Worm (Caenorhabditis elegans) whole organism, L4 larva: ENCODE results near the gene F38A5.22.
"Not testable (repeated sequence)": the region's sequence is repeated elsewhere in the genome, so short reads cannot be mapped to it uniquely, and the experiment has no call there.

ENCODE experiments used
- fkh-10 ChIP-seq: fragments of 150-350 bp; optimal IDR thresholded peaks from 2 replicates; lab custom pipeline; 2014; ENCODE audit warnings: missing biosample characterization, missing genetic modification reagents, missing genetic modification characterization
- nhr-28 ChIP-seq: fragments of 150-350 bp; optimal IDR thresholded peaks from 2 replicates; lab custom pipeline; 2014; ENCODE audit warnings: missing biosample characterization, missing genetic modification characterization
- set-16 ChIP-seq: fragments of 200-800 bp; sonication (Bioruptor generic); IDR thresholded peaks from 2 replicates; pipeline ENCODE4 v1.3.6; 2022; ENCODE audit warnings: missing genetic modification reagents, missing genetic modification characterization, missing compliant biosample characterization
- skn-1 ChIP-seq: fragments of 150-350 bp; optimal IDR thresholded peaks from 2 replicates; lab custom pipeline; 2014; ENCODE audit warnings: missing biosample characterization, missing genetic modification characterization
- unc-39 ChIP-seq: sonication (generic microtip); optimal IDR thresholded peaks from 2 replicates; lab custom pipeline; 2017; ENCODE audit warnings: missing biosample characterization, missing genetic modification characterization

ce11 chrIV:6597918-6598317 lies 2.2 kb upstream of the F38A5.22 start, which contains the start of gene nspb-4:
- TF ChIP-seq skn-1 (tag; lab: Kevin White, UChicago); fkh-10 (GFP tag; lab: Kevin White, UChicago); unc-39; nhr-28 (tag; lab: Kevin White, UChicago); set-16: not testable (repeated sequence)
